Worm (Caenorhabditis elegans) whole organism, late embryonic: ENCODE measurements around the gene ztf-8.

ENCODE experiments used
- F13H6.1 ChIP-seq: sonication (generic microtip); optimal IDR thresholded peaks from 2 replicates; lab custom pipeline; 2016; ENCODE audit warnings: missing genetic modification characterization, missing compliant biosample characterization
- K02D7.2 ChIP-seq: sonication (generic microtip); optimal IDR thresholded peaks from 2 replicates; lab custom pipeline; 2017; ENCODE audit warnings: mild to moderate bottlenecking, missing genetic modification characterization, missing compliant biosample characterization
- T23F11.4 ChIP-seq: fragments of 200-800 bp; sonication (Bioruptor generic); optimal IDR thresholded peaks from 2 replicates; lab custom pipeline; 2018; ENCODE audit warnings: mild to moderate bottlenecking, missing genetic modification characterization, missing compliant biosample characterization
- ahr-1 ChIP-seq: sonication (generic microtip); optimal IDR thresholded peaks from 2 replicates; lab custom pipeline; 2016; ENCODE audit warnings: missing genetic modification characterization, missing compliant biosample characterization
- ceh-14 ChIP-seq: sonication (generic microtip); optimal IDR thresholded peaks from 2 replicates; lab custom pipeline; 2016; ENCODE audit warnings: missing genotype, missing genetic modification characterization, missing compliant biosample characterization
- ceh-19 ChIP-seq: fragments of 200-800 bp; sonication (Bioruptor generic); optimal IDR thresholded peaks from 2 replicates; lab custom pipeline; 2018; ENCODE audit warnings: mild to moderate bottlenecking, missing genetic modification characterization, missing compliant biosample characterization
- ceh-2 ChIP-seq: sonication (generic microtip); optimal IDR thresholded peaks from 2 replicates; lab custom pipeline; 2016; ENCODE audit warnings: missing genotype, missing genetic modification characterization, missing compliant biosample characterization
- ceh-22 ChIP-seq: sonication (generic microtip); optimal IDR thresholded peaks from 2 replicates; lab custom pipeline; 2017; ENCODE audit warnings: missing biosample characterization, missing genetic modification characterization
- ceh-24 ChIP-seq: sonication (generic microtip); optimal IDR thresholded peaks from 2 replicates; lab custom pipeline; 2016; ENCODE audit warnings: mild to moderate bottlenecking, missing genetic modification characterization, missing compliant biosample characterization
- ceh-45 ChIP-seq: fragments of 200-800 bp; sonication (Bioruptor generic); IDR thresholded peaks from 2 replicates; pipeline ENCODE4 v1.3.6; 2022; ENCODE audit warnings: missing genetic modification reagents, missing genetic modification characterization, missing compliant biosample characterization
- ceh-9 ChIP-seq: sonication (generic microtip); optimal IDR thresholded peaks from 2 replicates; lab custom pipeline; 2016; ENCODE audit warnings: mild to moderate bottlenecking, missing genetic modification characterization, inconsistent platforms, missing compliant biosample characterization
- che-1 ChIP-seq: sonication (generic microtip); optimal IDR thresholded peaks from 2 replicates; lab custom pipeline; 2016; ENCODE audit warnings: mild to moderate bottlenecking, missing genetic modification characterization, missing compliant biosample characterization
- dmd-4 ChIP-seq: sonication (generic microtip); optimal IDR thresholded peaks from 2 replicates; lab custom pipeline; 2016; ENCODE audit warnings: borderline replicate concordance, missing genetic modification characterization, missing compliant biosample characterization
- dve-1 ChIP-seq: sonication (generic microtip); optimal IDR thresholded peaks from 2 replicates; lab custom pipeline; 2017; ENCODE audit warnings: antibody characterized with exemption, mild to moderate bottlenecking, missing genetic modification characterization, missing compliant biosample characterization
- elt-2 ChIP-seq: sonication (generic microtip); optimal IDR thresholded peaks from 2 replicates; lab custom pipeline; 2016; ENCODE audit warnings: missing genetic modification reagents, missing genetic modification characterization, missing compliant biosample characterization
- eyg-1 ChIP-seq: sonication (generic microtip); optimal IDR thresholded peaks from 2 replicates; lab custom pipeline; 2016; ENCODE audit warnings: missing genotype, missing genetic modification characterization, missing compliant biosample characterization
- hlh-13 ChIP-seq: fragments of 200-800 bp; sonication (Bioruptor generic); optimal IDR thresholded peaks from 2 replicates; lab custom pipeline; 2018; ENCODE audit warnings: mild to moderate bottlenecking, missing genetic modification characterization, missing compliant biosample characterization
- hlh-15 ChIP-seq: sonication (generic microtip); optimal IDR thresholded peaks from 2 replicates; lab custom pipeline; 2016; ENCODE audit warnings: missing genetic modification characterization, missing compliant biosample characterization
- hlh-30 ChIP-seq: sonication (generic microtip); optimal IDR thresholded peaks from 2 replicates; lab custom pipeline; 2017; ENCODE audit warnings: antibody characterized with exemption, missing genetic modification characterization, missing compliant biosample characterization; ENCODE audit not compliant: insufficient read depth
- hlh-6 ChIP-seq: sonication (generic microtip); optimal IDR thresholded peaks from 2 replicates; lab custom pipeline; 2016; ENCODE audit warnings: missing genotype, missing genetic modification characterization, missing compliant biosample characterization
- lim-6 ChIP-seq: sonication (generic microtip); optimal IDR thresholded peaks from 2 replicates; lab custom pipeline; 2016; ENCODE audit warnings: missing genetic modification characterization, missing compliant biosample characterization
- madf-2 ChIP-seq: sonication (generic microtip); optimal IDR thresholded peaks from 2 replicates; lab custom pipeline; 2017; ENCODE audit warnings: missing genetic modification characterization, missing compliant biosample characterization
- mec-3 ChIP-seq: sonication (generic microtip); optimal IDR thresholded peaks from 2 replicates; lab custom pipeline; 2016; ENCODE audit warnings: borderline replicate concordance, missing genetic modification characterization, missing compliant biosample characterization
- nfya-1 ChIP-seq: sonication (generic microtip); optimal IDR thresholded peaks from 2 replicates; lab custom pipeline; 2017; ENCODE audit warnings: missing genetic modification characterization, mild to moderate bottlenecking, missing compliant biosample characterization, antibody characterized with exemption, moderate library complexity
- nhr-11 ChIP-seq: fragments of 150-350 bp; optimal IDR thresholded peaks from 2 replicates; lab custom pipeline; 2014; ENCODE audit warnings: missing biosample characterization, missing genetic modification characterization
- nhr-232 ChIP-seq: sonication (generic microtip); optimal IDR thresholded peaks from 2 replicates; lab custom pipeline; 2016; ENCODE audit warnings: missing genetic modification characterization, missing compliant biosample characterization
- pag-3 ChIP-seq: sonication (generic microtip); optimal IDR thresholded peaks from 2 replicates; lab custom pipeline; 2016; ENCODE audit warnings: missing compliant biosample characterization, missing genetic modification characterization, borderline replicate concordance
- pha-2 ChIP-seq: sonication (generic microtip); optimal IDR thresholded peaks from 2 replicates; lab custom pipeline; 2017; ENCODE audit warnings: mild to moderate bottlenecking, missing genetic modification characterization, missing compliant biosample characterization
- pha-4 ChIP-seq: fragments of 150-350 bp; optimal IDR thresholded peaks from 2 replicates; lab custom pipeline; 2018; ENCODE audit warnings: missing biosample characterization, missing genetic modification reagents, missing genetic modification characterization
- pqm-1 ChIP-seq: sonication (generic microtip); optimal IDR thresholded peaks from 2 replicates; lab custom pipeline; 2016; ENCODE audit warnings: missing genetic modification characterization, missing compliant biosample characterization
- pros-1 ChIP-seq: fragments of 150-350 bp; optimal IDR thresholded peaks from 2 replicates; lab custom pipeline; 2014; ENCODE audit warnings: missing biosample characterization, missing genetic modification reagents, missing genetic modification characterization
- sox-2 ChIP-seq: fragments of 200-800 bp; sonication (Bioruptor generic); IDR thresholded peaks from 2 replicates; pipeline ENCODE4 v1.3.6; 2022; ENCODE audit warnings: missing genetic modification reagents, missing genetic modification characterization, missing compliant biosample characterization
- tbx-2 ChIP-seq: sonication (generic microtip); optimal IDR thresholded peaks from 2 replicates; lab custom pipeline; 2016; ENCODE audit warnings: missing genetic modification characterization, missing compliant biosample characterization
- tbx-7 ChIP-seq: sonication (generic microtip); optimal IDR thresholded peaks from 2 replicates; lab custom pipeline; 2016; ENCODE audit warnings: missing genotype, missing genetic modification characterization, missing compliant biosample characterization
- ttx-3 ChIP-seq: sonication (generic microtip); optimal IDR thresholded peaks from 2 replicates; lab custom pipeline; 2016; ENCODE audit warnings: missing genetic modification reagents, missing genetic modification characterization, missing compliant biosample characterization
- unc-3 ChIP-seq, 2 experiments: fragments of 200-800 bp in 1 of 2; sonication (Bioruptor generic) in 1 of 2; sonication (generic microtip) in 1 of 2; conservative IDR thresholded peaks in 1 of 2; optimal IDR thresholded peaks in 1 of 2; 2 replicates each; pipeline versions ENCODE4 v1.3.6 to Lab custom; 2016 to 2022; ENCODE audit warnings: missing compliant biosample characterization in 2 of 2, missing genetic modification characterization in 2 of 2, missing genetic modification reagents in 1 of 2
- unc-42 ChIP-seq: sonication (generic microtip); optimal IDR thresholded peaks from 2 replicates; lab custom pipeline; 2016; ENCODE audit warnings: missing genotype, missing genetic modification characterization, missing compliant biosample characterization
- unc-55 ChIP-seq: sonication (generic microtip); optimal IDR thresholded peaks from 2 replicates; lab custom pipeline; 2017; ENCODE audit warnings: missing biosample characterization, missing genetic modification reagents, missing genetic modification characterization
- zip-5 ChIP-seq: sonication (generic microtip); optimal IDR thresholded peaks from 2 replicates; lab custom pipeline; 2016; ENCODE audit warnings: missing genetic modification characterization, missing compliant biosample characterization

ztf-8 gene

DNA sequence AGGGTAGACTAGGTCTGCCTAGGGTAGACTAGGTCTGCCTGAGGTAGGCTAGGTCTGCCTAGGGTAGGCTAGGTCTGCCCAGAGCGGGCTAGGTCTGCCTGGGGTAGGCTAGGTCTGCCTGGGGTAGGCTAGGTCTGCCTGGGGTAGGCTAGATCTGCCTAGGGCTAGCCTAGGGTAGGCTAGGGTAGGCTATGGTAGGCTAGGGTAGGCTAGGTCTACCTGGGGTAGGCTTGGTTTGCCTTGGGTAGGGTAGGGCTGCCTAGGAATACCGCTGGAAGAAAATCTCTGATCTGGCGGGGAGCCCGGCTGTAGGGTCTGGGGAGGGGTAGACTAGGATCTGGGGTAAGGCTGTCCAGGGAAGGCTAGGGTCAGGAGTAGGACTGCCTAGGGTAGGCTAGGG is 12.2 kb upstream of the ztf-8 start:
- TF ChIP-seq hlh-6 (tag; lab: Kevin White, UChicago), result no peak
- TF ChIP-seq ceh-24 (tag; lab: Kevin White, UChicago), result no peak
- no peak for TF ChIP-seq unc-55 (GFP tag; lab: Kevin White, UChicago)
- no peak for TF ChIP-seq pag-3 (tag; lab: Kevin White, UChicago)
- no peak for TF ChIP-seq nfya-1 (tag; lab: Kevin White, UChicago)
- no peak for TF ChIP-seq hlh-15
- TF ChIP-seq K02D7.2 (tag; lab: Kevin White, UChicago), result no peak
- no peak for TF ChIP-seq ceh-14 (tag; lab: Kevin White, UChicago)
- no peak for TF ChIP-seq che-1 (tag; lab: Kevin White, UChicago)
- TF ChIP-seq pqm-1, result no peak
- no peak for TF ChIP-seq dmd-4 (tag; lab: Kevin White, UChicago)
- TF ChIP-seq ceh-9 (tag; lab: Kevin White, UChicago), result no peak
- TF ChIP-seq ahr-1 (tag; lab: Kevin White, UChicago), result no peak
- no peak for TF ChIP-seq tbx-2
- TF ChIP-seq tbx-7 (tag; lab: Kevin White, UChicago), result no peak
- TF ChIP-seq, all 69 proteins: peak for 0

DNA sequence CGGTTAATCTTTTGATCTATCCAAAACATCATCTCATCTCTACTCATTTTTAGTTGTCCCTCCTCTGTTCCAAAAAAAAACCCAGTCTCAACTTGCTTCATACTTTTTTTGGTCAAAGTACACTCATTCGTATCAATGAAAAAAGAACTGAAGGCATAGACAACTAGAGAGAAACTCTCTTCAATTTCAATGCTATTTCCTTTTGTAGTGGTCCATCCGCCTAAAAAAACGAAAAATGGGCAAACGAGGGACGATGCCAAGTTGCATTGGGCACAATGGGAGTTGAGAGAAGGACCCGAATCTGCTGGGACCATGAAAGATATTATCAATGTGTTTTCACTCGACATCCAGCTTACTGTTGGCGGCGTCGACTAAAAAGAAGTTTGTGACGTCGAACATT is 7.0 kb upstream of the ztf-8 start:
- TF ChIP-seq pros-1 (tag; lab: Kevin White, UChicago) (no peak), unc-3 (GFP tag; conservative IDR thresholded peaks at IDR 0.05; lab: Robert Waterston, UW) (no peak), unc-3 (tag; optimal IDR thresholded peaks at IDR 0.05; lab: Kevin White, UChicago) (no peak), madf-2 (tag; lab: Kevin White, UChicago) (no peak), eyg-1 (tag; lab: Kevin White, UChicago) (no peak), mec-3 (tag; lab: Kevin White, UChicago) (no peak), ceh-45 (GFP tag; lab: Robert Waterston, UW) (no peak), dve-1 (no peak), lim-6 (no peak), ceh-19 (GFP tag; lab: Kevin White, UChicago) (no peak), F13H6.1 (tag; lab: Kevin White, UChicago) (no peak), pqm-1 (no peak), elt-2 (no peak), hlh-30 (tag; lab: Kevin White, UChicago) (no peak)

DNA sequence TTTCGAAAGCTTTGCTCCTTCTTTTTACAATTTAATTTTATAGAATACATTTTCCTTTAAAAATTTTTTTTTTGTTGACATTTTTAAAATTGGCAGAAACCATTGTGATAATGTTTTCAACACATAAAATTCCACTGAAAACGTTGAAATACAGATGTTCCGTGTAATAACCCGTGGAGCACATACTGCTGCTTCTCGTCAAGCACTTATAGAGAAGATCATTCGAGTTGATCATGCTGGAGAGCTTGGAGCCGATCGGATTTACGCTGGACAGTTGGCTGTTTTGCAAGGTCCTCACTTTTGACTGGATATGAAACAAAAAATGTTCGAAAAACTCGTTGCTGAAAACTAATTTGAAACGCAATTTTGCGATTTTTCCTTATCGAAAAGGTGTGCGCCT is 4.5 kb upstream of the ztf-8 start, which contains the start of gene clk-1:
clk-1 (plus strand) TSS at position 155 of the 400 bp plus-strand sequence.
- no peak for TF ChIP-seq nhr-232 (tag; lab: Kevin White, UChicago)
- no peak for TF ChIP-seq eyg-1 (tag; lab: Kevin White, UChicago)
- TF ChIP-seq hlh-13 (GFP tag; lab: Kevin White, UChicago), result no peak
- TF ChIP-seq unc-42 (tag; lab: Kevin White, UChicago), result no peak
- no peak for TF ChIP-seq ceh-22 (tag; lab: Kevin White, UChicago)
- no peak for TF ChIP-seq T23F11.4
- no peak for TF ChIP-seq ceh-2
- TF ChIP-seq pha-2 (tag; lab: Kevin White, UChicago), result no peak
- no peak for TF ChIP-seq zip-5
- TF ChIP-seq unc-3 (GFP tag; conservative IDR thresholded peaks at IDR 0.05; lab: Robert Waterston, UW), result no peak
- no peak for TF ChIP-seq unc-3 (tag; optimal IDR thresholded peaks at IDR 0.05; lab: Kevin White, UChicago)
- no peak for TF ChIP-seq ttx-3 (tag; lab: Kevin White, UChicago)
- TF ChIP-seq elt-2, result no peak
- no peak for TF ChIP-seq nhr-11
- no peak for TF ChIP-seq ahr-1 (tag; lab: Kevin White, UChicago)
- no peak for TF ChIP-seq sox-2 (GFP tag; lab: Robert Waterston, UW)
- TF ChIP-seq unc-55 (GFP tag; lab: Kevin White, UChicago), result no peak
- TF ChIP-seq pha-4, result no peak
